Fruit fly (Drosophila melanogaster): ENCODE data around the gene baz.

DNA sequence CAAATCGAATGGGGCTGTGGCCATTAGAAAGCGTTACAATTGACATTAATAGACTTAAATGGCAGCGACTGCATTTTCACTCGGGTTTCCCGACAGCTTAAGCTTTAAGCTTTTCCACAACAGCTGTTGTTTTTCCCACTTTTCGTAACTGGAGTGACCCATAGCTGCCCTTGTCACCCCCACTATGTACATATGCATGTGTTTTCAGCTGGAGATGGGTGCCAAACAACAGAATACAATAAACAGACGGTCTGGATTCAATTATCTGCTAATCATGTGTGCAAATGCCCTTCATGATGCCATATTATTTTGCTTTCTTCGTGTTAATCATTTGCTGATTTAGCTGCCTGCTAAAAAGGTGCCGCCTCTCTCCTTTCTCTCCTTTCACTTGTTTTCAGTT lies 23.7 kb downstream of the baz start:
- TF ChIP-seq topi (GFP tag; optimal IDR thresholded peaks at IDR 0.05) = no peak
- TF ChIP-seq CG10669 (GFP tag; optimal IDR thresholded peaks at IDR 0.05) = no peak
- no peak for TF ChIP-seq CG3032 (tag; optimal IDR thresholded peaks at IDR 0.05)
- no peak for TF ChIP-seq eg (GFP tag; IDR thresholded peaks at IDR 0.05)

All from whole organism, prepupa.